Worm (Caenorhabditis elegans) whole organism, mixed stage, embryonic: ENCODE data around the gene D1086.11.

Source experiments
- M03D4.4 ChIP-seq: sonication (generic microtip); optimal IDR thresholded peaks from 2 replicates; lab custom pipeline; 2017; ENCODE audit warnings: mild to moderate bottlenecking, missing genetic modification characterization, missing compliant biosample characterization
- bed-3 ChIP-seq: fragments of 200-800 bp; sonication (Bioruptor generic); optimal IDR thresholded peaks from 3 replicates; lab custom pipeline; 2018; ENCODE audit warnings: mild to moderate bottlenecking, missing genetic modification characterization, moderate library complexity, missing compliant biosample characterization
- ceh-39 ChIP-seq: fragments of 150-350 bp; optimal IDR thresholded peaks from 2 replicates; lab custom pipeline; 2014; ENCODE audit warnings: missing biosample characterization, missing genetic modification characterization
- ceh-43 ChIP-seq: fragments of 200-800 bp; sonication (Bioruptor generic); optimal IDR thresholded peaks from 2 replicates; lab custom pipeline; 2018; ENCODE audit warnings: mild to moderate bottlenecking, missing genetic modification characterization, moderate library complexity, missing compliant biosample characterization
- ceh-83 ChIP-seq: fragments of 200-800 bp; sonication (Bioruptor generic); optimal IDR thresholded peaks from 2 replicates; lab custom pipeline; 2018; ENCODE audit warnings: mild to moderate bottlenecking, missing genetic modification characterization, missing compliant biosample characterization
- ces-1 ChIP-seq: fragments of 150-350 bp; optimal IDR thresholded peaks from 2 replicates; lab custom pipeline; 2014; ENCODE audit warnings: missing biosample characterization, missing genetic modification reagents, missing genetic modification characterization
- cnd-1 ChIP-seq: fragments of 200-800 bp; sonication (Bioruptor generic); optimal IDR thresholded peaks from 2 replicates; lab custom pipeline; 2018; ENCODE audit warnings: mild to moderate bottlenecking, missing genetic modification characterization, missing compliant biosample characterization
- drap-1 ChIP-seq: fragments of 200-800 bp; sonication (Bioruptor generic); optimal IDR thresholded peaks from 3 replicates; lab custom pipeline; 2018; ENCODE audit warnings: mild to moderate bottlenecking, missing genetic modification characterization, missing compliant biosample characterization
- elt-1 ChIP-seq: sonication (generic microtip); optimal IDR thresholded peaks from 2 replicates; lab custom pipeline; 2017; ENCODE audit warnings: missing genetic modification characterization, mild to moderate bottlenecking, missing compliant biosample characterization, antibody characterized with exemption, moderate library complexity, borderline replicate concordance; ENCODE audit not compliant: insufficient read depth
- elt-3 ChIP-seq: fragments of 150-350 bp; optimal IDR thresholded peaks from 2 replicates; lab custom pipeline; 2014; ENCODE audit warnings: missing biosample characterization, missing genetic modification characterization
- flh-1 ChIP-seq: fragments of 200-800 bp; sonication (Bioruptor generic); optimal IDR thresholded peaks from 2 replicates; lab custom pipeline; 2018; ENCODE audit warnings: mild to moderate bottlenecking, missing genetic modification characterization, moderate library complexity, missing compliant biosample characterization
- ham-2 ChIP-seq: fragments of 200-800 bp; sonication (Bioruptor generic); optimal IDR thresholded peaks from 2 replicates; lab custom pipeline; 2018; ENCODE audit warnings: mild to moderate bottlenecking, missing genetic modification characterization, missing compliant biosample characterization
- hlh-1 ChIP-seq: fragments of 150-350 bp; optimal IDR thresholded peaks from 2 replicates; lab custom pipeline; 2014; ENCODE audit warnings: missing biosample characterization, missing genetic modification reagents, missing genetic modification characterization
- lin-13 ChIP-seq: fragments of 150-350 bp; optimal IDR thresholded peaks from 2 replicates; lab custom pipeline; 2014; ENCODE audit warnings: missing biosample characterization, missing genetic modification characterization
- lin-32 ChIP-seq: fragments of 200-800 bp; sonication (Bioruptor generic); optimal IDR thresholded peaks from 2 replicates; lab custom pipeline; 2018; ENCODE audit warnings: mild to moderate bottlenecking, missing genetic modification characterization, missing compliant biosample characterization
- lsy-2 ChIP-seq: fragments of 150-350 bp; optimal IDR thresholded peaks from 2 replicates; lab custom pipeline; 2014; ENCODE audit warnings: missing biosample characterization, missing genetic modification characterization
- mab-5 ChIP-seq: fragments of 150-350 bp; optimal IDR thresholded peaks from 2 replicates; lab custom pipeline; 2014; ENCODE audit warnings: missing biosample characterization, missing genetic modification characterization
- mep-1 ChIP-seq: fragments of 150-350 bp; optimal IDR thresholded peaks from 2 replicates; lab custom pipeline; 2017; ENCODE audit warnings: missing biosample characterization, missing genetic modification reagents, missing genetic modification characterization, inconsistent platforms
- mls-2 ChIP-seq: sonication (generic microtip); optimal IDR thresholded peaks from 2 replicates; lab custom pipeline; 2016; ENCODE audit warnings: mild to moderate bottlenecking, missing genetic modification characterization, moderate library complexity, missing compliant biosample characterization
- nhr-12 ChIP-seq: fragments of 150-350 bp; optimal IDR thresholded peaks from 2 replicates; lab custom pipeline; 2014; ENCODE audit warnings: missing biosample characterization, missing genetic modification characterization
- nhr-2 ChIP-seq: fragments of 150-350 bp; optimal IDR thresholded peaks from 2 replicates; lab custom pipeline; 2014; ENCODE audit warnings: missing biosample characterization, missing genetic modification characterization
- nhr-28 ChIP-seq: fragments of 150-350 bp; optimal IDR thresholded peaks from 2 replicates; lab custom pipeline; 2014; ENCODE audit warnings: missing biosample characterization, missing genetic modification characterization
- nhr-76 ChIP-seq: sonication (generic microtip); optimal IDR thresholded peaks from 2 replicates; lab custom pipeline; 2017; ENCODE audit warnings: missing biosample characterization, missing genetic modification characterization
- pha-4 ChIP-seq: fragments of 150-350 bp; optimal IDR thresholded peaks from 2 replicates; lab custom pipeline; 2018; ENCODE audit warnings: missing biosample characterization, missing genetic modification reagents, missing genetic modification characterization
- sem-2 ChIP-seq: fragments of 200-800 bp; sonication (Bioruptor generic); optimal IDR thresholded peaks from 2 replicates; lab custom pipeline; 2018; ENCODE audit warnings: mild to moderate bottlenecking, missing genetic modification characterization, missing compliant biosample characterization
- snpc-4 ChIP-seq: fragments of 150-350 bp; optimal IDR thresholded peaks from 2 replicates; lab custom pipeline; 2014; ENCODE audit warnings: missing biosample characterization, missing genetic modification characterization
- sptf-1 ChIP-seq: sonication (generic microtip); optimal IDR thresholded peaks from 2 replicates; lab custom pipeline; 2017; ENCODE audit warnings: mild to moderate bottlenecking, missing genetic modification characterization, moderate library complexity, missing compliant biosample characterization
- tbx-8 ChIP-seq: fragments of 200-800 bp; sonication (Bioruptor generic); optimal IDR thresholded peaks from 2 replicates; lab custom pipeline; 2018; ENCODE audit warnings: mild to moderate bottlenecking, missing genetic modification characterization, moderate library complexity, missing compliant biosample characterization
- unc-120 ChIP-seq: sonication (generic microtip); optimal IDR thresholded peaks from 2 replicates; lab custom pipeline; 2017; ENCODE audit warnings: missing genetic modification characterization, missing compliant biosample characterization; ENCODE audit not compliant: poor library complexity, severe bottlenecking
- unc-39 ChIP-seq: fragments of 150-350 bp; optimal IDR thresholded peaks from 2 replicates; lab custom pipeline; 2014; ENCODE audit warnings: missing biosample characterization, missing genetic modification characterization
- unc-62 ChIP-seq: fragments of 150-350 bp; optimal IDR thresholded peaks from 2 replicates; lab custom pipeline; 2014; ENCODE audit warnings: missing biosample characterization, missing genetic modification reagents, missing genetic modification characterization
- ztf-11 ChIP-seq: fragments of 150-350 bp; optimal IDR thresholded peaks from 2 replicates; lab custom pipeline; 2014; ENCODE audit warnings: missing biosample characterization, missing genetic modification characterization

Gene D1086.11

DNA sequence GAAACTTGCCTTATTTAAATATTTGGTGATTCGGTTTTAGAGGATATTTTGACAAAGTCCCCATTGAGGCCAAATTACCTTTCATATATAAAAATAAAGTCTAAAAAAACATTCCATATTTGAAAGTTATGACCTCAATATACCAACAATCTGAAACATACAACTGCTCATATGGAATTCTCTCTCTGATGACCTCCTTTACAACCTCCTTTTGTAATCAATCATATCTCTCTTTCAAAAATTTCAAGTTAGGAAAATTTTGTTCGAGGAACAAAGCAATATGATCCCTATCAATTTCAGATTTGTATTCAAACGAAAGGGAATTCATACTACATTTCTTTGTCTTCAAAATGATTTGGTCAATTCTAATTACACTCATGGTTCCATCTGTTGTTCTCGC is 5.2 kb downstream of the D1086.11 start, which contains the start of gene D1086.6:
Gene D1086.6 (plus strand): TSS at position 301 of the 400 bp plus-strand sequence.
- TF ChIP-seq ces-1 (GFP tag; lab: Kevin White, UChicago) (no peak), lin-13 (tag; lab: Kevin White, UChicago) (no peak), lsy-2 (no peak), pha-4 (no peak), drap-1 (GFP tag; lab: Kevin White, UChicago) (no peak), sem-2 (GFP tag; lab: Kevin White, UChicago) (no peak), unc-120 (no peak), nhr-12 (no peak), ceh-83 (no peak), mls-2 (tag; lab: Kevin White, UChicago) (no peak)

ce11 chrV:14082453-14082852 is 8.2 kb downstream of the D1086.11 start, which contains the start of gene D1086.10:
Gene D1086.10, plus strand, starts transcription at chrV:14082753.
- TF ChIP-seq hlh-1 (tag; lab: Kevin White, UChicago) (no peak), sptf-1 (no peak), mep-1 (tag; lab: Kevin White, UChicago) (no peak), ces-1 (GFP tag; lab: Kevin White, UChicago) (no peak), nhr-76 (tag; lab: Kevin White, UChicago) (no peak), bed-3 (no peak), unc-120 (no peak), M03D4.4 (tag; lab: Kevin White, UChicago) (no peak), elt-1 (tag; lab: Kevin White, UChicago) (no peak), unc-39 (tag; lab: Kevin White, UChicago) (no peak), elt-3 (tag; lab: Kevin White, UChicago) (no peak), nhr-2 (no peak), ceh-39 (tag; lab: Kevin White, UChicago) (no peak), pha-4 (no peak), unc-62 (GFP tag; lab: Kevin White, UChicago) (no peak)

ce11 chrV:14083970-14084369 is 9.7 kb downstream of the D1086.11 start, which contains the start of gene D1086.7:
Gene D1086.7, plus strand, starts transcription at chrV:14084270.
- TF ChIP-seq unc-120 (no peak), ceh-83 (no peak), flh-1 (GFP tag; lab: Kevin White, UChicago) (no peak), cnd-1 (tag; lab: Kevin White, UChicago) (no peak), unc-39 (tag; lab: Kevin White, UChicago) (no peak), nhr-76 (tag; lab: Kevin White, UChicago) (no peak), mep-1 (tag; lab: Kevin White, UChicago) (no peak), lsy-2 (no peak)

- TF ChIP-seq ztf-11 (tag; lab: Kevin White, UChicago) (no peak), flh-1 (GFP tag; lab: Kevin White, UChicago) (no peak), cnd-1 (tag; lab: Kevin White, UChicago) (no peak), elt-3 (tag; lab: Kevin White, UChicago) (no peak), elt-1 (tag; lab: Kevin White, UChicago) (no peak), hlh-1 (tag; lab: Kevin White, UChicago) (no peak), M03D4.4 (tag; lab: Kevin White, UChicago) (no peak)
Measured at ce11 chrV:14085589-14085988, 11.3 kb downstream of the D1086.11 start, which contains the start of gene D1086.18. Gene D1086.18, plus strand, starts transcription at chrV:14085889.

DNA sequence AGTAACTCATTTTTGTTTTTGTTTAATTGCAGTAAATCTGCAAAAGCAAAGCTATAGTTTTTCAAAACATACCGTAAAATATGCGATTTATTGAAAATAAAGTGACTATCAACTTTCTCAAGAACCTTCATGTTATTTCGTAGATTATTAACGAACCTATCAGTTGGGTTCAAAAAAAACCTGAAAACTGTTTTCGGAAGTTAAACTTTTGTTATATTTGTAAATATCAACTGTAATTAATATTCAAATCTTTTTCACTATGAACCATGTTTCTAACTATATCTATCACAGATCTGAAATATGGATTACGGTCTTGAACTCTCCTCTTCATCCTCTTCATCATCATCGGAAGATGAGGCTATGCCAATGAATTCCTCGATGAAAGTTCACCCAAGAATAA is 13.8 kb downstream of the D1086.11 start, which contains the start of gene D1086.19:
Gene D1086.19 (plus strand): TSS at position 301 of the 400 bp plus-strand sequence.
- no peak for TF ChIP-seq pha-4
- no peak for TF ChIP-seq lin-13 (tag; lab: Kevin White, UChicago)
- TF ChIP-seq nhr-28 (tag; lab: Kevin White, UChicago) = no peak
- no peak for TF ChIP-seq elt-1 (tag; lab: Kevin White, UChicago)
- no peak for TF ChIP-seq ceh-43
- TF ChIP-seq tbx-8 = no peak
- no peak for TF ChIP-seq lin-32
- TF ChIP-seq mab-5 = no peak
- no peak for TF ChIP-seq bed-3
- TF ChIP-seq flh-1 (GFP tag; lab: Kevin White, UChicago) = no peak
- no peak for TF ChIP-seq unc-62 (GFP tag; lab: Kevin White, UChicago)
- TF ChIP-seq sem-2 (GFP tag; lab: Kevin White, UChicago) = no peak
- TF ChIP-seq unc-39 (tag; lab: Kevin White, UChicago) = no peak
- no peak for TF ChIP-seq nhr-2
- TF ChIP-seq snpc-4 (tag; lab: Kevin White, UChicago) = no peak
- no peak for TF ChIP-seq drap-1 (GFP tag; lab: Kevin White, UChicago)
- TF ChIP-seq ztf-11 (tag; lab: Kevin White, UChicago) = no peak
- no peak for TF ChIP-seq ham-2 (GFP tag; lab: Kevin White, UChicago)
